Worm (Caenorhabditis elegans) whole organism, L4/young adult: ENCODE data around the gene str-116.

Source experiments
- W03F9.2 ChIP-seq: fragments of 150-350 bp; optimal IDR thresholded peaks from 2 replicates; lab custom pipeline; 2014; ENCODE audit warnings: missing biosample characterization, missing genetic modification characterization
- dao-5 ChIP-seq: sonication (generic microtip); optimal IDR thresholded peaks from 2 replicates; lab custom pipeline; 2016; ENCODE audit warnings: missing genotype, missing genetic modification characterization, moderate library complexity, missing compliant biosample characterization
- him-1 ChIP-seq: sonication (generic microtip); optimal IDR thresholded peaks from 2 replicates; lab custom pipeline; 2016; ENCODE audit warnings: missing genotype, missing genetic modification reagents, missing genetic modification characterization, missing compliant biosample characterization

DNA sequence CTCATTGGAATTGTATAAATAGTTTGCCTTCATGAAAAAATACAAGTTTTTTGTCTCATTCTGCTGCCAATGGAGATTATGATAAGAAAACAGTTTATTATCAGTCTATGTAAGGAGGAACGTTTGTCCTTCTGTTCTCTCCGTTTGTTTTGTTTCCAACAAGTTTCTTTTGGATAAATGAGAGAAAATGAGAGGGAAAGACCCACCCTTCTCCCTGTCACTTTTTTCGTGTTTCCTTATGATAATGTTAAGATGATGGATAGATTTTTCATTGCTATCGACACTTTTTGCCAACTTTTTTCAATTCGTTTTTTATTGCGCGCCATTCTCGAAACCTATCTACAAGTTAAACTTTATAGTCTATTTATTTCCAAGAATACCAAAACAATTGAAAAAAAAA is 35.6 kb upstream of the str-116 start:
- TF ChIP-seq him-1 (tag; lab: Kevin White, UChicago), result no peak
- no peak for TF ChIP-seq W03F9.2 (tag; lab: Kevin White, UChicago)
- no peak for TF ChIP-seq dao-5
